Worm (Caenorhabditis elegans): Measurements from ENCODE around the gene Y38C1AA.19.

Gene Y38C1AA.19

ce11 chrIV:143807-144371 is 16.1 kb upstream of the Y38C1AA.19 start (continued):
- TF ChIP-seq ztf-7 (tag; optimal IDR thresholded peaks at IDR 0.05) (peak; percentile 37), daf-16 (GFP tag; optimal IDR thresholded peaks at IDR 0.05) (peak in 1 of 2 experiments; percentile 73), daf-16 (tag; optimal IDR thresholded peaks at IDR 0.05) (no peak), dpl-1 (GFP tag; optimal IDR thresholded peaks at IDR 0.05) (no peak), set-16 (GFP tag; IDR thresholded peaks at IDR 0.05) (peak; percentile 57), vab-7 (GFP tag; IDR thresholded peaks at IDR 0.05) (peak; percentile 90), fkh-10 (GFP tag; optimal IDR thresholded peaks at IDR 0.05) (peak; percentile 37), F26F4.8 (GFP tag; conservative IDR thresholded peaks at IDR 0.05) (peak; percentile 74; the same call in 1 of the 2 replicates), spr-1 (tag; optimal IDR thresholded peaks at IDR 0.05) (peak; percentile 43), F37D6.2 (tag; optimal IDR thresholded peaks at IDR 0.05) (peak; percentile 34), ctbp-1 (GFP tag; IDR thresholded peaks at IDR 0.05) (peak; percentile 76), F49E8.2 (tag; optimal IDR thresholded peaks at IDR 0.05; ENCODE audit: borderline replicate concordance) (no peak), ztf-11 (tag; optimal IDR thresholded peaks at IDR 0.05) (no peak), lin-39 (tag; optimal IDR thresholded peaks at IDR 0.05) (no peak), daf-19 (GFP tag; conservative IDR thresholded peaks at IDR 0.05) (peak; percentile 51; the same call in 1 of the 2 replicates), unc-39 (tag; optimal IDR thresholded peaks at IDR 0.05) (no peak), hmg-1.1 (GFP tag; IDR thresholded peaks at IDR 0.05) (peak; percentile 95), mxl-2 (GFP tag; conservative IDR thresholded peaks at IDR 0.05) (no peak), madf-9 (GFP tag; conservative IDR thresholded peaks at IDR 0.05) (peak; percentile 83), Y105C5A.15 (GFP tag; IDR thresholded peaks at IDR 0.05) (peak; percentile 86; the same call in 1 of the 2 replicates), aha-1 (tag) (peak; percentile 97), snpc-4 (tag; optimal IDR thresholded peaks at IDR 0.05) (no peak), ceh-32 (tag; optimal IDR thresholded peaks at IDR 0.05; ENCODE audit: poor library complexity) (no peak), nhr-77 (tag; optimal IDR thresholded peaks at IDR 0.05) (no peak), hlh-30 (tag; optimal IDR thresholded peaks at IDR 0.05; ENCODE audit: insufficient read depth) (peak; percentile 84), egl-43 (GFP tag; IDR thresholded peaks at IDR 0.05) (peak; percentile 92), lin-29 (GFP tag; IDR thresholded peaks at IDR 0.05) (no peak), saeg-2 (GFP tag; IDR thresholded peaks at IDR 0.05) (no peak)

ce11 chrIV:147819-148218 is 12.1 kb upstream of the Y38C1AA.19 start, which contains the start of gene col-99:
TSS of gene col-99 (minus strand) at chrIV:147919.
- TF ChIP-seq php-3 (GFP tag; IDR thresholded peaks at IDR 0.05) (no peak), zfp-2 (tag; optimal IDR thresholded peaks at IDR 0.05) (no peak), aha-1 (tag) (peak; percentile 44), nhr-102 (tag; optimal IDR thresholded peaks at IDR 0.05) (no peak), ztf-11 (tag; optimal IDR thresholded peaks at IDR 0.05) (no peak), unc-62 (GFP tag; optimal IDR thresholded peaks at IDR 0.05 in 1 of 2) (peak in 1 of 2 experiments; percentile 43), unc-62 (tag; optimal IDR thresholded peaks at IDR 0.05) (no peak), fos-1 (tag; optimal IDR thresholded peaks at IDR 0.05) (no peak), nhr-76 (tag; optimal IDR thresholded peaks at IDR 0.05) (no peak)

- TF ChIP-seq aha-1 (tag) (peak; percentile 82), lin-1 (GFP tag; IDR thresholded peaks at IDR 0.05) (no peak), R02D3.7 (tag; optimal IDR thresholded peaks at IDR 0.05) (no peak), nhr-77 (tag; optimal IDR thresholded peaks at IDR 0.05) (no peak), T20F7.1 (GFP tag; optimal IDR thresholded peaks at IDR 0.05) (no peak), unc-62 (GFP tag; optimal IDR thresholded peaks at IDR 0.05 in 1 of 2) (peak in 1 of 2 experiments; percentile 91), unc-62 (tag; optimal IDR thresholded peaks at IDR 0.05) (no peak), F49E8.2 (tag; optimal IDR thresholded peaks at IDR 0.05; ENCODE audit: borderline replicate concordance) (no peak)
These were observed 11.2 kb upstream of the Y38C1AA.19 start for ce11 chrIV:148756-149155.
